Worm (Caenorhabditis elegans): ENCODE data around the gene F22E5.9.
"Not testable (repeated sequence)": the region's sequence is repeated elsewhere in the genome, so short reads cannot be mapped to it uniquely, and the experiment has no call there.

Gene F22E5.9

ce11 chrII:2610202-2610912 lies 27.8 kb upstream of the F22E5.9 start, which contains the start of gene sri-38:
Gene sri-38, plus strand, starts transcription at chrII:2610862.
- TF ChIP-seq elt-2 (tag; optimal IDR thresholded peaks at IDR 0.05) (peak; percentile 86), nhr-11 (tag; optimal IDR thresholded peaks at IDR 0.05) (no peak)

- TF ChIP-seq dve-1 (tag; optimal IDR thresholded peaks at IDR 0.05) (peak; percentile 56), hlh-13 (GFP tag; optimal IDR thresholded peaks at IDR 0.05) (no peak), ceh-2 (tag; optimal IDR thresholded peaks at IDR 0.05) (no peak)
Measured at ce11 chrII:2611009-2611408, 27.2 kb upstream of the F22E5.9 start.

DNA sequence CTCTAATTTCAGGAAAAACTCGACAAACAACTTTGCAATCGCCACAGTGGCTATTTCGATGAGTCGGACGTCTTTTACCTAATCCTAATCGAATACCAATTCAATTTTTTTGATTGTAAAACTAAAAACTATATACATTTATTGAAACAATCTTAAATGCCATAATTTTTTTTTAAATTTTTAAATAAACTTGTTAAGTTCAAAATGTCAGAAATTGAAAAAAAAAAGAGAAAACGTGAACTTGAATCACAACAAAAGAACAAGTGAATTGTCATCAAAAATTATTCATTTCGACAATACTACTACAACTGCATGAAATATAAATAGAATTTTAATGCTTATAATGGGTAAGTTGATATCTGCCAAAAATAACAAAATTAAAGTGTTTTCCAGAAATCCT lies 25.9 kb upstream of the F22E5.9 start, which contains the start of gene D2062.13:
Gene D2062.13, plus strand, starts transcription at position 301 of the 400 bp plus-strand sequence.
- not testable (repeated sequence) for TF ChIP-seq mec-3 (tag; optimal IDR thresholded peaks at IDR 0.05; ENCODE audit: borderline replicate concordance); nfya-1 (tag; optimal IDR thresholded peaks at IDR 0.05); elt-4 (tag; optimal IDR thresholded peaks at IDR 0.05)

DNA sequence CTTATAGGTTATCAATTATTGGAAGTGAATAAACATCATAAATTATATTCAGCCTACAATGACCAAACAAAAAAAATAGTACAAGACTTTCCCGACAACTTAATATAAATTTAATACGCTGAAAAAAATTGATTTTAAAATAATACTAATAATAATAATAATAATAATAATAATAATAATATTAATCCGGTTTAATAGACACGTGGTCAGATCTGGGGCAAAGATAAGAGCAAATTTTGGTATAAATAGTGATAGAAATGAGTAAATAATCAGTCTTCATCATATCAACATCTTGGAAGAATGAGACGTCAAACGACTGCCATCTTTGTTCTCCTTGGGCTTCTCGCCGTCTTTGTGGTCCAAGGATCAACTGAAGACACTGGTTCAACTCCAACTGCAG lies 21.6 kb upstream of the F22E5.9 start, which contains the start of gene msrp-5:
Gene msrp-5, plus strand, starts transcription at position 301 of the 400 bp plus-strand sequence.
- not testable (repeated sequence) for TF ChIP-seq eyg-1, gmeb-2, syd-9 (tag; optimal IDR thresholded peaks at IDR 0.05)

ce11 chrII:2619148-2619547 lies 19.0 kb upstream of the F22E5.9 start, which contains the start of gene msrp-6:
Gene msrp-6, plus strand, starts transcription at chrII:2619448.
- not testable (repeated sequence) for TF ChIP-seq eyg-1 (tag; optimal IDR thresholded peaks at IDR 0.05); npax-4 (tag; optimal IDR thresholded peaks at IDR 0.05); unc-3 (GFP tag; conservative IDR thresholded peaks at IDR 0.05); unc-3 (tag; optimal IDR thresholded peaks at IDR 0.05)

DNA sequence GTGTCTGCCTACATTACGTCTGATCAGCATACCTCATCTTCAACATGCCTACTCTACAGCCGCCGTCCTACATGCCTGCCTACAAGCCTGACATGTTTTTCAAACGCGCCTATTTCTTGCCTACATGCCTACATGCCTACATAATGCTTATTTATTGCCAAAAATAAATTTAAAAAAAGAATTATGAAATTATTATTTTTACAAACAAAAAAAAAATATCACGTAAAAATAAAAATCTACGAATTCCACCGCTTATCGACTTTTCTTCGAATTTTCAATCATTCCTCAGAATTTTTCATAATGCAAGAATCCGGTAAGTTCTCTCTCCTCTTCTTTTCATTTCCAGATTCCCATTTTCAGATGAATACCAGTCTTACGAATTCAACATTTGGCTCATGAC lies 15.7 kb upstream of the F22E5.9 start, which contains the start of gene D2062.5:
Gene D2062.5, plus strand, starts transcription at position 301 of the 400 bp plus-strand sequence.
- TF ChIP-seq che-1 (tag; optimal IDR thresholded peaks at IDR 0.05) (no peak), unc-3 (GFP tag; conservative IDR thresholded peaks at IDR 0.05) (no peak), unc-3 (tag; optimal IDR thresholded peaks at IDR 0.05) (no peak), madf-2 (tag; optimal IDR thresholded peaks at IDR 0.05) (no peak), pat-9 (tag; optimal IDR thresholded peaks at IDR 0.05) (no peak), sdc-2 (tag; optimal IDR thresholded peaks at IDR 0.05) (no peak), pag-3 (tag; optimal IDR thresholded peaks at IDR 0.05; ENCODE audit: borderline replicate concordance) (no peak), ceh-22 (tag; optimal IDR thresholded peaks at IDR 0.05) (no peak), ceh-34 (tag; optimal IDR thresholded peaks at IDR 0.05) (no peak), ttx-3 (tag; optimal IDR thresholded peaks at IDR 0.05) (no peak), pqm-1 (tag; optimal IDR thresholded peaks at IDR 0.05) (no peak), ceh-30 (tag; optimal IDR thresholded peaks at IDR 0.05) (no peak), sox-2 (GFP tag; IDR thresholded peaks at IDR 0.05) (no peak), ceh-45 (GFP tag; IDR thresholded peaks at IDR 0.05) (no peak), lim-6 (tag; optimal IDR thresholded peaks at IDR 0.05) (no peak), ceh-2 (tag; optimal IDR thresholded peaks at IDR 0.05) (no peak), ahr-1 (tag; optimal IDR thresholded peaks at IDR 0.05) (no peak), Y22D7AL.16 (tag; optimal IDR thresholded peaks at IDR 0.05) (no peak), syd-9 (tag; optimal IDR thresholded peaks at IDR 0.05) (no peak), fax-1 (tag; optimal IDR thresholded peaks at IDR 0.05) (no peak)

Measured in whole organism, late embryonic.